Fruit fly (Drosophila melanogaster) Kc167 (cell line): ENCODE results near the gene CG13921.

Experiments
- Myc ChIP-seq: fragments of >200 bp; optimal IDR thresholded peaks from 2 replicates; lab custom pipeline; 2017; ENCODE audit warnings: missing external identifiers
- Sin3A ChIP-seq: fragments of >200 bp; optimal IDR thresholded peaks from 2 replicates; lab custom pipeline; 2018; ENCODE audit warnings: missing external identifiers
- h ChIP-seq: fragments of >200 bp; optimal IDR thresholded peaks from 3 replicates; lab custom pipeline; 2018; ENCODE audit warnings: missing external identifiers
- insv ChIP-seq: fragments of >200 bp; optimal IDR thresholded peaks from 3 replicates; lab custom pipeline; 2018; ENCODE audit warnings: missing external identifiers
- psq ChIP-seq: fragments of >200 bp; optimal IDR thresholded peaks from 2 replicates; lab custom pipeline; 2017; ENCODE audit warnings: missing external identifiers
- ttk ChIP-seq: sonication (Bioruptor generic); optimal IDR thresholded peaks from 2 replicates; lab custom pipeline; 2017; ENCODE audit warnings: missing external identifiers

The CG13921 gene

dm6 chr3L:1745432-1745831, 1.3 kb upstream of the CG13921 start:
- TF ChIP-seq Sin3A (lab: Kevin White, UChicago) (no peak), ttk (lab: Kevin White, UChicago) (no peak), h (no peak), insv (lab: Kevin White, UChicago) (no peak), psq (lab: Kevin White, UChicago) (no peak), Myc (lab: Kevin White, UChicago) (no peak)

dm6 chr3L:1748218-1748617, 1.5 kb downstream of the CG13921 start:
- TF ChIP-seq h (no peak), ttk (lab: Kevin White, UChicago) (no peak), insv (lab: Kevin White, UChicago) (no peak)

dm6 chr3L:1754262-1754661, 7.6 kb downstream of the CG13921 start:
- no peak for TF ChIP-seq h
- no peak for TF ChIP-seq Myc (lab: Kevin White, UChicago)
- TF ChIP-seq ttk (lab: Kevin White, UChicago) = no peak
- TF ChIP-seq psq (lab: Kevin White, UChicago) = no peak
- TF ChIP-seq Sin3A (lab: Kevin White, UChicago) = no peak
- no peak for TF ChIP-seq insv (lab: Kevin White, UChicago)

dm6 chr3L:1754935-1755334, 8.2 kb downstream of the CG13921 start:
- TF ChIP-seq psq (lab: Kevin White, UChicago) (no peak), ttk (lab: Kevin White, UChicago) (no peak), h (no peak), insv (lab: Kevin White, UChicago) (no peak), Sin3A (lab: Kevin White, UChicago) (no peak), Myc (lab: Kevin White, UChicago) (no peak)

- no peak for TF ChIP-seq ttk (lab: Kevin White, UChicago)
Measured at dm6 chr3L:1755458-1755984, 8.8 kb downstream of the CG13921 start, which contains the start of gene Cht2. TSS of gene Cht2 (minus strand) at chr3L:1755934.

dm6 chr3L:1756143-1756542, 9.4 kb downstream of the CG13921 start, which contains the start of gene CG8001:
TSS of gene CG8001 (plus strand) at chr3L:1756159.
- TF ChIP-seq h = no peak

dm6 chr3L:1771658-1772057, 25.0 kb downstream of the CG13921 start, which contains the start of gene Dhc62B:
TSS of gene Dhc62B (minus strand) at chr3L:1771758.
- no peak for TF ChIP-seq Sin3A (lab: Kevin White, UChicago)
- TF ChIP-seq h = no peak
- no peak for TF ChIP-seq psq (lab: Kevin White, UChicago)
- TF ChIP-seq ttk (lab: Kevin White, UChicago) = no peak
- no peak for TF ChIP-seq Myc (lab: Kevin White, UChicago)
- TF ChIP-seq insv (lab: Kevin White, UChicago) = no peak

dm6 chr3L:1772593-1772992, 25.9 kb downstream of the CG13921 start:
- TF ChIP-seq h (no peak), insv (lab: Kevin White, UChicago) (no peak), Myc (lab: Kevin White, UChicago) (no peak), psq (lab: Kevin White, UChicago) (no peak), ttk (lab: Kevin White, UChicago) (no peak), Sin3A (lab: Kevin White, UChicago) (no peak)

dm6 chr3L:1774713-1775648, 28.3 kb downstream of the CG13921 start, which contains the start of the genes CG13933 and PolD2:
TSS of gene CG13933 (minus strand) at chr3L:1775147.
TSS of gene PolD2 (plus strand) at chr3L:1775633.
- TF ChIP-seq psq (lab: Kevin White, UChicago) (no peak), Sin3A (lab: Kevin White, UChicago) (no peak), h (no peak), Myc (lab: Kevin White, UChicago) (no peak), ttk (lab: Kevin White, UChicago) (no peak)

- TF ChIP-seq ttk (lab: Kevin White, UChicago) (no peak), insv (lab: Kevin White, UChicago) (no peak), h (no peak), psq (lab: Kevin White, UChicago) (no peak), Sin3A (lab: Kevin White, UChicago) (no peak), Myc (lab: Kevin White, UChicago) (no peak)
Measured at dm6 chr3L:1777249-1777648, 30.5 kb downstream of the CG13921 start, which contains the start of the genes CG2021 and mRpL46. TSS of gene CG2021 (minus strand) at chr3L:1777411. TSS of gene mRpL46 (plus strand) at chr3L:1777439.

dm6 chr3L:1784092-1784491, 37.4 kb downstream of the CG13921 start:
- TF ChIP-seq Myc (lab: Kevin White, UChicago) = no peak

dm6 chr3L:1789339-1789738, 42.6 kb downstream of the CG13921 start:
- TF ChIP-seq ttk (lab: Kevin White, UChicago) = no peak
- no peak for TF ChIP-seq psq (lab: Kevin White, UChicago)
